Fruit fly (Drosophila melanogaster): ENCODE data around the gene CG13950.

The CG13950 gene

dm6 chr2L:819315-820032, 40.5 kb upstream of the CG13950 start, which contains the start of the genes PGAP2 and Clp (continued):
- 0 out of 3 replicates have a peak, but pooled peaks have one; percentile 68 for TF ChIP-seq hb (GFP tag; IDR thresholded peaks at IDR 0.05; ENCODE audit: partially characterized antibody)
- TF ChIP-seq sima (GFP tag; optimal IDR thresholded peaks at IDR 0.05), result no peak
- peak; percentile 71; the same call in 1 of the 2 replicates for TF ChIP-seq CG32767 (GFP tag; IDR thresholded peaks at IDR 0.05)
- peak; percentile 67 for TF ChIP-seq PHDP (tag; optimal IDR thresholded peaks at IDR 0.05)
- TF ChIP-seq Mad (GFP tag; optimal IDR thresholded peaks at IDR 0.05), result peak; percentile 65
- peak; percentile 43 to 56 for TF ChIP-seq chif (GFP tag; optimal IDR thresholded peaks at IDR 0.05)
- peak; percentile 80 for TF ChIP-seq E2f1 (GFP tag; IDR thresholded peaks at IDR 0.05)
- TF ChIP-seq cwo (GFP tag; optimal IDR thresholded peaks at IDR 0.05), result peak; percentile 38
- peak; percentile 89 for TF ChIP-seq slbo (GFP tag; IDR thresholded peaks at IDR 0.05)
- peak; percentile 47 for TF ChIP-seq CG15011 (GFP tag; optimal IDR thresholded peaks at IDR 0.05)
- peak; percentile 9 for TF ChIP-seq CG9797 (GFP tag; optimal IDR thresholded peaks at IDR 0.05)
- TF ChIP-seq CG13894 (tag; optimal IDR thresholded peaks at IDR 0.05), result no peak
- TF ChIP-seq vvl (GFP tag; IDR thresholded peaks at IDR 0.05), result peak; percentile 79
- peak; percentile 11 for TF ChIP-seq fu2 (GFP tag; optimal IDR thresholded peaks at IDR 0.05)
- TF ChIP-seq tin (GFP tag; optimal IDR thresholded peaks at IDR 0.05), result peak; percentile 73
- no peak for TF ChIP-seq HLHmδ (GFP tag; optimal IDR thresholded peaks at IDR 0.05)
- TF ChIP-seq Gsc (GFP tag; IDR thresholded peaks at IDR 0.05), result no peak
- TF ChIP-seq lilli (GFP tag; optimal IDR thresholded peaks at IDR 0.05), result peak; percentile 82
- peak; percentile 76 for TF ChIP-seq sug (tag; optimal IDR thresholded peaks at IDR 0.05)
- peak; percentile 29 for TF ChIP-seq CG8281 (tag; optimal IDR thresholded peaks at IDR 0.05)
- peak; percentile 12 for TF ChIP-seq CG8944 (GFP tag; optimal IDR thresholded peaks at IDR 0.05)
- TF ChIP-seq CG11695 (GFP tag; IDR thresholded peaks at IDR 0.05), result peak; percentile 52; the same call in 2 of the 3 replicates
- TF ChIP-seq Dll (GFP tag; IDR thresholded peaks at IDR 0.05; ENCODE audit: partially characterized antibody), result peak; percentile 70; the same call in 3 of the 4 replicates
- TF ChIP-seq Antp (GFP tag; optimal IDR thresholded peaks at IDR 0.05), result peak; percentile 31
- peak; percentile 30 for TF ChIP-seq schlank (tag; optimal IDR thresholded peaks at IDR 0.05)
- peak; percentile 20 for TF ChIP-seq CG13624 (GFP tag; optimal IDR thresholded peaks at IDR 0.05)
- no peak for TF ChIP-seq Myb (GFP tag; optimal IDR thresholded peaks at IDR 0.05)
- TF ChIP-seq prd (optimal IDR thresholded peaks at IDR 0.05), result no peak
- TF ChIP-seq prd (GFP tag; IDR thresholded peaks at IDR 0.05), result peak; percentile 85
- no peak for TF ChIP-seq zf30C (GFP tag; optimal IDR thresholded peaks at IDR 0.05)
- TF ChIP-seq CG18011 (GFP tag; optimal IDR thresholded peaks at IDR 0.05), result peak; percentile 9
- TF ChIP-seq ssp (GFP tag; IDR thresholded peaks at IDR 0.05), result peak; percentile 68
- peak; percentile 71 for TF ChIP-seq CG4404 (GFP tag; IDR thresholded peaks at IDR 0.05)
- TF ChIP-seq Abd-B (GFP tag; optimal IDR thresholded peaks at IDR 0.05), result peak; percentile 79
- TF ChIP-seq bigmax (GFP tag; optimal IDR thresholded peaks at IDR 0.05), result no peak
- TF ChIP-seq ham (GFP tag; IDR thresholded peaks at IDR 0.05), result no peak
- peak; percentile 61 for TF ChIP-seq wor (GFP tag; IDR thresholded peaks at IDR 0.05)
- no peak for TF ChIP-seq TFAM (GFP tag; optimal IDR thresholded peaks at IDR 0.05)
- peak; percentile 73 for TF ChIP-seq bcd (GFP tag; optimal IDR thresholded peaks at IDR 0.05)
- peak; percentile 89 for TF ChIP-seq CG12391 (tag; optimal IDR thresholded peaks at IDR 0.05)
- TF ChIP-seq gsb-n (tag; optimal IDR thresholded peaks at IDR 0.05), result no peak
- peak; percentile 84 for TF ChIP-seq CG34422 (GFP tag; IDR thresholded peaks at IDR 0.05)
- TF ChIP-seq phol (tag; optimal IDR thresholded peaks at IDR 0.05), result peak; percentile 85
- no peak for TF ChIP-seq gce (GFP tag; IDR thresholded peaks at IDR 0.05)
- TF ChIP-seq jing (GFP tag; optimal IDR thresholded peaks at IDR 0.05), result no peak
- peak; percentile 61 for TF ChIP-seq Sin3A (optimal IDR thresholded peaks at IDR 0.05)
- TF ChIP-seq Fer2 (tag; optimal IDR thresholded peaks at IDR 0.05), result peak; percentile 26
- TF ChIP-seq gro (GFP tag; optimal IDR thresholded peaks at IDR 0.05), result peak; percentile 9
- no peak for TF ChIP-seq Side (GFP tag; optimal IDR thresholded peaks at IDR 0.05)
- TF ChIP-seq CG3281 (GFP tag; optimal IDR thresholded peaks at IDR 0.05), result peak; percentile 56

Data from whole organism, embryonic.